Worm (Caenorhabditis elegans) whole organism, midembryonic: ENCODE results near the gene F43G6.7.

Experiments used
- T22C8.4 ChIP-seq: fragments of 200-800 bp; sonication (Bioruptor generic); IDR thresholded peaks from 2 replicates; pipeline ENCODE4 v1.3.6; 2022; ENCODE audit warnings: missing genetic modification characterization, missing compliant biosample characterization
- cog-1 ChIP-seq: sonication (generic microtip); optimal IDR thresholded peaks from 2 replicates; lab custom pipeline; 2016; ENCODE audit warnings: missing genetic modification characterization, missing compliant biosample characterization
- flt-1 ChIP-seq: fragments of 200-800 bp; sonication (Bioruptor generic); IDR thresholded peaks from 2 replicates; pipeline ENCODE4 v1.3.6; 2022; ENCODE audit warnings: missing genetic modification characterization, missing compliant biosample characterization
- klf-2 ChIP-seq: fragments of 200-800 bp; sonication (Bioruptor generic); conservative IDR thresholded peaks from 2 replicates; pipeline ENCODE4 v1.3.6; 2022; ENCODE audit warnings: missing genetic modification reagents, missing genetic modification characterization, missing compliant biosample characterization
- med-1 ChIP-seq: sonication (generic microtip); optimal IDR thresholded peaks from 2 replicates; lab custom pipeline; 2017; ENCODE audit warnings: missing genetic modification characterization, mild to moderate bottlenecking, missing compliant biosample characterization, antibody characterized with exemption, missing genetic modification reagents; ENCODE audit not compliant: insufficient read depth
- ref-1 ChIP-seq: fragments of 200-800 bp; sonication (Bioruptor generic); conservative IDR thresholded peaks from 2 replicates; pipeline ENCODE4 v1.3.6; 2022; ENCODE audit warnings: missing genetic modification reagents, missing genetic modification characterization, missing compliant biosample characterization
- tab-1 ChIP-seq: fragments of 200-800 bp; sonication (Bioruptor generic); IDR thresholded peaks from 2 replicates; pipeline ENCODE4 v1.3.6; 2022; ENCODE audit warnings: missing genetic modification characterization, missing compliant biosample characterization
- ztf-23 ChIP-seq: fragments of 200-800 bp; sonication (Bioruptor generic); IDR thresholded peaks from 2 replicates; pipeline ENCODE4 v1.3.6; 2022; ENCODE audit warnings: missing genetic modification reagents, missing genetic modification characterization, missing compliant biosample characterization
- ztf-29 ChIP-seq: fragments of 200-800 bp; sonication (Bioruptor generic); IDR thresholded peaks from 2 replicates; pipeline ENCODE4 v1.3.6; 2022; ENCODE audit warnings: missing genetic modification reagents, missing genetic modification characterization, missing compliant biosample characterization

Gene F43G6.7

DNA sequence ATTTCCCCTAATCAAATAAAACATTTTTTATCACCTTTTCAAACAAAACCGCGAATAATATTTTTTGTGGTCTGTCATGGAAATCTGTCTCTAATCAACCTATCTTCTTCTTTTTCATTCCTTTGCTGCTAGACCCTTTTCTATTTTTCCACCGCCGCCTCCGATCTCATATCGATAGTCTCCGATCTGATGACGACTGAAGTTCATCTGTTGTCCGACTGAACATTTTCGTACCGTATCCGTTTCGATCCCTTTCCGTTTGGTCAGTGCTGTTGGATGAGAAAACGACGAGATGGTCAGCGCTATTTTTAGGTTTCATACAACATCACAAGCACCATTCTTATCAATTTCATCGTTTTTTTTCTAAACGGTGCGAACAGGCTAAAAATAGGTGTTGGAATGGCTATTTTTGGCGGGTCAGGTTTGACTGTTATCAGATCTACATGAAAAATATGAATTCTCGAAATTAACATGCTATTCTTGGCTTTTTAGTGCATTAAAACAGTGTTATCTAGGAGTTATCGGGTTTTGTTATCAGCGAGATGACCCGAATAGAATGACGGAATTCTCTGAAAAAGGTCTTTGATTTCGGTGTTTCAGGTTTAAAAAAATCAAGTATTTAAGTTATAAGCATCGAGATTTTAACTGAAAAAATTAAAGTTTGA is 26.1 kb downstream of the F43G6.7 start:
- TF ChIP-seq ref-1 (GFP tag; lab: Robert Waterston, UW) (no peak), T22C8.4 (GFP tag; lab: Robert Waterston, UW) (no peak), med-1 (GFP tag; lab: Kevin White, UChicago) (no peak), tab-1 (GFP tag; lab: Robert Waterston, UW) (no peak), cog-1 (tag; lab: Kevin White, UChicago) (no peak), ztf-29 (no peak), flt-1 (GFP tag; lab: Robert Waterston, UW) (no peak), klf-2 (no peak), ztf-23 (GFP tag; lab: Robert Waterston, UW) (no peak)

DNA sequence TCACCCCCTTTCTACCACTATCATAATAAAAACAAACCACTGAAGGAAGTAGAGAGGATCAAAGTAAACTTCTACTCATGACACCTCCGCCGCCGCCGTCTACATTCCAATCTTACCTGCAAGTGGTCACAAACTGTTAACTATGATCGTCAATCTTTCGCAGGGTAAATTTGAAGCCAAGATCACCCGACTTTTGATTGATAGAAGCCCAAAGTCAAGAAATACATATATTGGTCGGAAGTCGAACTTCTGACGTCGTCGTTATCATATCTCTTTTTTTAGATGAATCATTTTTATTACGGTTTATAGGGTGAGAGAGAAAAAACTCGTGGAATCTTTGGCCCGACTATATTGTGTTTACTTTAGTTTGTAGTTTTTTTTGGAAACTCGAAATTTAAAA is 27.8 kb downstream of the F43G6.7 start:
- TF ChIP-seq flt-1 (GFP tag; lab: Robert Waterston, UW) = no peak
- TF ChIP-seq ref-1 (GFP tag; lab: Robert Waterston, UW) = no peak
- no peak for TF ChIP-seq klf-2
- no peak for TF ChIP-seq ztf-23 (GFP tag; lab: Robert Waterston, UW)
- TF ChIP-seq med-1 (GFP tag; lab: Kevin White, UChicago) = no peak
- TF ChIP-seq ztf-29 = no peak

DNA sequence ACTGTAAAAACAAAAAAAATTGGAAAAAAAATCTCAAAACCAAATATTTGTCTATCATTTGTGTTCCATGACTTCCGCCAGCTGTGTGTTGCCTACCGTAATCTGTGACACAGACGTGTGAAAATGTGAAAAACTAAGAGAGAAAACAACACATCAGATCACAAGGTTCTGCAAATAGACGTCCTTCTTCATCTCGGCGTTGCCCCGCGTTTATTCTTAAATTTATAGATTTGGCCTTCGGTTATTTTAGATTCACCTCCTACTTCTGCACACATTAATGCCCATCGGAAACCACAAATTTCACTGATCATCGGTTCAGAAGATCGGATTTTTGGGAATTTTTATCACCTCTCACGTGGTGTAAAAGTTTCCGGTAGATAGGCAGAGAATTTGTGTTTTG is 28.5 kb downstream of the F43G6.7 start:
- TF ChIP-seq T22C8.4 (GFP tag; lab: Robert Waterston, UW) (no peak), med-1 (GFP tag; lab: Kevin White, UChicago) (no peak), flt-1 (GFP tag; lab: Robert Waterston, UW) (no peak), ztf-23 (GFP tag; lab: Robert Waterston, UW) (no peak), cog-1 (tag; lab: Kevin White, UChicago) (no peak), tab-1 (GFP tag; lab: Robert Waterston, UW) (no peak), ref-1 (GFP tag; lab: Robert Waterston, UW) (no peak), ztf-29 (no peak)

DNA sequence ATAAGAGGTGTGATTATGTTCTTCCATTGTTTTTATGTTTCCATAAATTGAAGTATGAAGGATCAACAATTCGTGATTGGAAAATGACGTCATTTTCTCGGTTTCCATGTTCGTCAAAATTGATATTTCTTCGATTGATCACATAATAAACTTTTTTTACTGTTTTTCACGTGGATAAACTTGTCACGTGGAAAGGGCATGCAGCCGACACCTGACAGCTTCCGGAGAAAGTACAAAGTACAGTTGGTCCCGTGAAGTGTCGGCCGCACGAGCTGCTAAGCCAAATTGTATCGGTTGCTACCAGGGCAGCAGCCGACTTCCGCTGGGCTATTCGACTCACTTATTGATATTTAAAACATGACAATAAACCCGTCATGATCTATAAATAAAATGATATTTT is 31.1 kb downstream of the F43G6.7 start:
- TF ChIP-seq T22C8.4 (GFP tag; lab: Robert Waterston, UW) (no peak), tab-1 (GFP tag; lab: Robert Waterston, UW) (no peak), med-1 (GFP tag; lab: Kevin White, UChicago) (no peak), cog-1 (tag; lab: Kevin White, UChicago) (no peak), flt-1 (GFP tag; lab: Robert Waterston, UW) (no peak), ztf-23 (GFP tag; lab: Robert Waterston, UW) (no peak), ref-1 (GFP tag; lab: Robert Waterston, UW) (no peak), klf-2 (no peak), ztf-29 (no peak)

DNA sequence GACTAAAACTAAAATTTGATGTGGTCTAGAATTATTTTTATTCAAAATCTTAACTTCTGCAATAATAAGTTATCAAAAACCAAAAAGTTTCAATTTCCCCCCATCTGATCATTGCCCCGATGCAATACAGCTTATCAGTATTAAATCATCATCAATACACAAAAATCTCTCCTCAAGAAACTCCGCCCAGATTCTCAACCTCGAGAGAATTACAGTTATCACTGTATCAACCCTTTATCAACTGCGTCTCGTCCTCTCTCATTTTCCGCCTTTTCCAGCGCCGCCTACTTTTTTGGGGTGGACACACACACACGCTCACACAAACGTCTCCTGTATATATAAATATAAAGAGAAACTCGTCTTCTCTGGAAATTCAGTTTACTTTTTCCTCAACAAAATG is 31.7 kb downstream of the F43G6.7 start, which contains the start of gene T27D12.1:
Gene T27D12.1 (plus strand): TSS at position 301 of the 400 bp plus-strand sequence.
- no peak for TF ChIP-seq cog-1 (tag; lab: Kevin White, UChicago)
- TF ChIP-seq ztf-23 (GFP tag; lab: Robert Waterston, UW) = no peak
- TF ChIP-seq tab-1 (GFP tag; lab: Robert Waterston, UW) = no peak
- TF ChIP-seq flt-1 (GFP tag; lab: Robert Waterston, UW) = no peak
- no peak for TF ChIP-seq ref-1 (GFP tag; lab: Robert Waterston, UW)
- TF ChIP-seq klf-2 = no peak
- TF ChIP-seq ztf-29 = no peak
- TF ChIP-seq T22C8.4 (GFP tag; lab: Robert Waterston, UW) = no peak
- no peak for TF ChIP-seq med-1 (GFP tag; lab: Kevin White, UChicago)

DNA sequence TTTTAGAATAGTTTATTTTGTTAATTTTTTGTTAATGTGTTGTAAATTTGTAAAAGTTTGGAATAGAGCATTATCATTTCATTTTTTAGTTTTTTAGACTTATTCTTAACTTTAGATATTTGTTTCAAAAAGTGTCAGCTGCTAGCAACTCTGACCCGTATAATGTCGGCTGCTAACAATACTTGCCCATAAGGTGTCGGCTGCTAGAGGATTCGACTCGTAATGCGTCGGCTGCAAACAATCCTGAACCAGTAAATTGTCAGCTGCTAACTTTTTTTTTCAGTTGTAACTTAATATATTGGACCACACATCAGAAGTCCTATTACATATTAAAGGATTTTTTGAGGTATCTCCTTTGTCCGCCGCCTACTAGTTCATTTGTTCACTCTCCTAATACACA is 32.2 kb downstream of the F43G6.7 start:
- no peak for TF ChIP-seq ztf-23 (GFP tag; lab: Robert Waterston, UW)
- TF ChIP-seq flt-1 (GFP tag; lab: Robert Waterston, UW) = no peak
- TF ChIP-seq T22C8.4 (GFP tag; lab: Robert Waterston, UW) = no peak
- TF ChIP-seq tab-1 (GFP tag; lab: Robert Waterston, UW) = no peak
- TF ChIP-seq klf-2 = no peak
- no peak for TF ChIP-seq cog-1 (tag; lab: Kevin White, UChicago)
- no peak for TF ChIP-seq ref-1 (GFP tag; lab: Robert Waterston, UW)
- TF ChIP-seq med-1 (GFP tag; lab: Kevin White, UChicago) = no peak
- no peak for TF ChIP-seq ztf-29

DNA sequence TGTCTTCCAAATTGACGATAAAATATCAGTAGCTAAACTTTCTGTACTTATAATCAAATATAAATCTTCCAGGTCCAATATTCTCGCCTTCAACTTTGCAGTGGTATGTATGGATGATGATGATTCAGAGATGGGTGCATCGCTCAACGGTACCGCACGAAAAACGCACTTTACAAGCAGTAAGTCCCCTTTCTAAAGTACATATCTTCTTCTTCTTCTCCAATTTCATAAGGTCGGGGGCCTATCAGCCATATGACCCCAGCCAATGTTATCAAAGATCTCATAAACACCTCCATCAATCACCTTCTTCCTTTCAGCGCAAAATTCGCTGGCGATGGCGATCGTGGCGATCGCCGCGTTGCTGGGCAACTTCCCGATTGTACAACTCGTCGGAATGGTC is 32.9 kb downstream of the F43G6.7 start:
- TF ChIP-seq klf-2 (no peak), ref-1 (GFP tag; lab: Robert Waterston, UW) (no peak), ztf-29 (no peak), flt-1 (GFP tag; lab: Robert Waterston, UW) (no peak), med-1 (GFP tag; lab: Kevin White, UChicago) (no peak), cog-1 (tag; lab: Kevin White, UChicago) (no peak), ztf-23 (GFP tag; lab: Robert Waterston, UW) (no peak), tab-1 (GFP tag; lab: Robert Waterston, UW) (no peak), T22C8.4 (GFP tag; lab: Robert Waterston, UW) (no peak)

DNA sequence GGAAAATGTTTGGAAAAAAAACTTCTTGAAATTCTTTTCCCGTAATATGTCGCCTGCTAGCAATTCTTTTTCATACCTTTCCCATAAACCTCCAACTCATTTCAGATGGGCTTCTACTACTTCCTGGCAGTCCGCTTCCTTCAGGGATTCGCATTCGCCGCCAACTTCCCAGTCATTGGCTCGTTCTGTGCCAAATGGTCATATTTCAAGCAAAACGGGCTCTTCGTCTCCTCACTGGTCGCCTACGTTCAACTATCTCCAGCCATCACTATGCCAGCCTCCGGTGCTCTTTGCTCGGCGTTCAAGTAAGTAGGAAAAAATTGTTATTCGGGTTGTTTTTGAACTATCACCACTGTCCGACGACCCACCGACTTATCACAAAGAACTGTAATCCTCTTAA is 33.5 kb downstream of the F43G6.7 start:
- no peak for TF ChIP-seq T22C8.4 (GFP tag; lab: Robert Waterston, UW)
- TF ChIP-seq ztf-23 (GFP tag; lab: Robert Waterston, UW) = no peak
- TF ChIP-seq med-1 (GFP tag; lab: Kevin White, UChicago) = no peak
- no peak for TF ChIP-seq cog-1 (tag; lab: Kevin White, UChicago)
- no peak for TF ChIP-seq tab-1 (GFP tag; lab: Robert Waterston, UW)
- no peak for TF ChIP-seq klf-2
- TF ChIP-seq flt-1 (GFP tag; lab: Robert Waterston, UW) = no peak
- TF ChIP-seq ref-1 (GFP tag; lab: Robert Waterston, UW) = no peak
- TF ChIP-seq ztf-29 = no peak

DNA sequence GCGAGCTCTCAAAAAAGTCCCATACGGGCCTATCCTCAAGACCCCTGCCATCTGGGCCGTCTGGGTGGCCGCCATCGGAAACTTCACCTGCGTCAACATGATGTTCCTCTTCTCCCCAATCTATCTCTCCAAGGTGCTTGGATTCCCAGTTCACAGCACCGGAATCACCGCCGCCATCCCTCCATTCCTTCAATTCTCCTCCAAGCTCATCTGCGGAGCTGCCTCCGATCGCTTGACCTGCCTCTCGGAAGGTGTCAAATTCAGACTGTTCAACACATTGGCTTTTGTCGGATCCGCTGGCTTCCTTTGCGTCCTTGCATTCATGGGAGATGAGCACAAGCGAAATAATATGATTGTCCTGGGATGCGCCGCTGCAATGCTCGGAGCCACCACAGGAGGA is 34.4 kb downstream of the F43G6.7 start:
- TF ChIP-seq tab-1 (GFP tag; lab: Robert Waterston, UW) = no peak
- TF ChIP-seq med-1 (GFP tag; lab: Kevin White, UChicago) = no peak
- TF ChIP-seq klf-2 = no peak
- TF ChIP-seq ref-1 (GFP tag; lab: Robert Waterston, UW) = no peak
- TF ChIP-seq T22C8.4 (GFP tag; lab: Robert Waterston, UW) = no peak
- TF ChIP-seq cog-1 (tag; lab: Kevin White, UChicago) = no peak
- TF ChIP-seq flt-1 (GFP tag; lab: Robert Waterston, UW) = no peak
- no peak for TF ChIP-seq ztf-23 (GFP tag; lab: Robert Waterston, UW)
